Fruit fly (Drosophila melanogaster): Measurements from ENCODE around the gene aay.

The aay gene

DNA sequence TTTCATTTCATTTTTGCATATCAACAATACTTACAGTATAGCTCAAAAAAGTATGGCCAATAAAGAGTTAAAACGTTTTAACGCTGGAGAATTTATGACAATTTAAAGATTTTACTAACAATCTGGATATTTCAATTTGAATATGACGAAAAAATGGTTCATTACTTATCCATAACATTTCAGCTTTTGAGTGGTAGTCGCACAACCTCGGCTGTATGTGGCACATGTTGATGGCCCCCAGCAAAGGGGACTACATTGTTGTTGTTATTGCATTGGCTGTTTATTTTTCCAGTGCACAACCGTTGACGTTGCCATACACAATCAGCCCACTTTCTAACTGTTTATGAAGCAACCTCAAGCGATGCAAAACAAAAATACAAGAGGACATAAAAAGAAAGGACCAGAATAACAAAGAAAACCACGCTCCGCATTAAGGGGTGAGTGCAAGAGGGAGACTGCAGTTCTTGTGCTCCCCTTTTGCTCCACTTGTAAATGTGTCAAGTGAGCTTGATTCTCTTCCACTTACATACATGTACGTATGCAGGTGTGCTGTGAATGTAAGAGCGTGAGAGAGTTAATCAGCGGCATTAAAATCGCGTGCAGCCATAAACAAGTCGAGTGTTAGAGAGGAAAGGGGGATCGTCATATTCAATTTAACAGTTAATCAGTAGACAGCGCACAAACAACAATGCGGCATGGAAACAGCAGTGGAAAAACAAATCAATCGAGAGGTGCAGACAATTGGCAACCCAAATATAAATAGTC is 2.8 kb upstream of the aay start:
- TF ChIP-seq CG8478 (optimal IDR thresholded peaks at IDR 0.05) = no peak
- no peak for TF ChIP-seq CG7745 (tag; optimal IDR thresholded peaks at IDR 0.05)
- TF ChIP-seq esg (GFP tag; conservative IDR thresholded peaks at IDR 0.05) = peak; percentile 63; the same call in 1 of the 2 replicates
- TF ChIP-seq Bteb2 (GFP tag; optimal IDR thresholded peaks at IDR 0.05) = peak; percentile 16
- no peak for TF ChIP-seq CG8281 (tag; optimal IDR thresholded peaks at IDR 0.05)
- no peak for TF ChIP-seq CG4730 (GFP tag; IDR thresholded peaks at IDR 0.05)
- peak; percentile 4 for TF ChIP-seq CG10267 (tag; optimal IDR thresholded peaks at IDR 0.05)
- peak; percentile 38; the same call in 1 of the 2 replicates for TF ChIP-seq wor (GFP tag; IDR thresholded peaks at IDR 0.05)
- no peak for TF ChIP-seq CG6272 (GFP tag; IDR thresholded peaks at IDR 0.05)
- no peak for TF ChIP-seq sima (GFP tag; optimal IDR thresholded peaks at IDR 0.05)
- no peak for TF ChIP-seq gt (GFP tag; IDR thresholded peaks at IDR 0.05)
- no peak; the same call in 1 of the 2 replicates for TF ChIP-seq CG32772 (GFP tag; IDR thresholded peaks at IDR 0.05)
- no peak for TF ChIP-seq al (GFP tag; IDR thresholded peaks at IDR 0.05)
- no peak for TF ChIP-seq CG4282 (GFP tag; optimal IDR thresholded peaks at IDR 0.05)
- TF ChIP-seq CG18011 (GFP tag; optimal IDR thresholded peaks at IDR 0.05) = no peak
- no peak for TF ChIP-seq MTF-1 (GFP tag; optimal IDR thresholded peaks at IDR 0.05; ENCODE audit: borderline replicate concordance)
- no peak for TF ChIP-seq CG5180 (GFP tag; optimal IDR thresholded peaks at IDR 0.05)
- TF ChIP-seq CG17359 (tag; optimal IDR thresholded peaks at IDR 0.05) = peak; percentile 66
- peak; percentile 50 for TF ChIP-seq grau (tag; optimal IDR thresholded peaks at IDR 0.05)
- 0 out of 3 replicates have a peak, but pooled peaks have one; percentile 26 for TF ChIP-seq CG17361 (GFP tag; IDR thresholded peaks at IDR 0.05)
- no peak for TF ChIP-seq Tbp (GFP tag; optimal IDR thresholded peaks at IDR 0.05)
- TF ChIP-seq gro (GFP tag; optimal IDR thresholded peaks at IDR 0.05) = no peak
- TF ChIP-seq Gug (GFP tag; IDR thresholded peaks at IDR 0.05) = no peak
- TF ChIP-seq CG16815 (GFP tag; optimal IDR thresholded peaks at IDR 0.05) = no peak
- TF ChIP-seq Antp (GFP tag; optimal IDR thresholded peaks at IDR 0.05) = no peak
- no peak for TF ChIP-seq E2f1 (GFP tag; IDR thresholded peaks at IDR 0.05)
- no peak for TF ChIP-seq ara (GFP tag; IDR thresholded peaks at IDR 0.05)
- peak; percentile 58; the same call in 1 of the 2 replicates for TF ChIP-seq seq (GFP tag; IDR thresholded peaks at IDR 0.05)
- no peak for TF ChIP-seq h (optimal IDR thresholded peaks at IDR 0.05)
- peak; percentile 12; the same call in 1 of the 2 replicates for TF ChIP-seq CG3847 (GFP tag; IDR thresholded peaks at IDR 0.05)
- no peak for TF ChIP-seq shn (GFP tag; optimal IDR thresholded peaks at IDR 0.05)
- TF ChIP-seq her (GFP tag; optimal IDR thresholded peaks at IDR 0.05) = no peak
- TF ChIP-seq pum (GFP tag; optimal IDR thresholded peaks at IDR 0.05) = peak; percentile 12
- TF ChIP-seq Oaz (GFP tag; IDR thresholded peaks at IDR 0.05) = no peak
- peak; percentile 18 for TF ChIP-seq jing (GFP tag; optimal IDR thresholded peaks at IDR 0.05)
- TF ChIP-seq CG1024 (GFP tag; IDR thresholded peaks at IDR 0.05) = peak; percentile 26; the same call in 1 of the 2 replicates
- TF ChIP-seq CG2889 (GFP tag; IDR thresholded peaks at IDR 0.05) = no peak
- no peak for TF ChIP-seq CG6683 (GFP tag; optimal IDR thresholded peaks at IDR 0.05)
- no peak for TF ChIP-seq Atf3 (GFP tag; optimal IDR thresholded peaks at IDR 0.05)
- no peak for TF ChIP-seq Spps (tag; optimal IDR thresholded peaks at IDR 0.05)
- no peak for TF ChIP-seq CG34224 (GFP tag; IDR thresholded peaks at IDR 0.05; ENCODE audit: partially characterized antibody)
- TF ChIP-seq Bdp1 (GFP tag; optimal IDR thresholded peaks at IDR 0.05) = no peak
- TF ChIP-seq dmrt99B (tag; optimal IDR thresholded peaks at IDR 0.05) = peak; percentile 75
- no peak for TF ChIP-seq dati (GFP tag; IDR thresholded peaks at IDR 0.05)
- TF ChIP-seq luna (GFP tag; optimal IDR thresholded peaks at IDR 0.05) = no peak
- no peak for TF ChIP-seq CG3163 (GFP tag; optimal IDR thresholded peaks at IDR 0.05)
- TF ChIP-seq bcd (GFP tag; optimal IDR thresholded peaks at IDR 0.05) = peak; percentile 35
- TF ChIP-seq D (optimal IDR thresholded peaks at IDR 0.05) = no peak
- TF ChIP-seq D (GFP tag; optimal IDR thresholded peaks at IDR 0.05) = peak; percentile 3
- TF ChIP-seq eyg (GFP tag; optimal IDR thresholded peaks at IDR 0.05) = no peak
- TF ChIP-seq CG7556 (GFP tag; optimal IDR thresholded peaks at IDR 0.05) = peak; percentile 62
- TF ChIP-seq CG3407 (GFP tag; optimal IDR thresholded peaks at IDR 0.05) = peak; percentile 14

Measured in whole organism, embryonic.